Fruit fly (Drosophila melanogaster) whole organism, embryonic: ENCODE results near the gene RabX5.

Experiments
- Bteb2 ChIP-seq: fragments of 200-800 bp; sonication (Bioruptor generic); optimal IDR thresholded peaks from 2 replicates; lab custom pipeline; 2016; ENCODE audit warnings: missing biosample characterization, missing genetic modification characterization
- CG10959 ChIP-seq: fragments of 200-800 bp; sonication (Bioruptor generic); IDR thresholded peaks from 2 replicates; pipeline ENCODE4 v1.3.6; 2022; ENCODE audit warnings: missing biosample characterization, missing genetic modification characterization
- CG11723 ChIP-seq: fragments of 200-800 bp; sonication (Bioruptor generic); optimal IDR thresholded peaks from 2 replicates; lab custom pipeline; 2017; ENCODE audit warnings: missing biosample characterization, mild to moderate bottlenecking, missing genetic modification characterization
- CG12071 ChIP-seq: fragments of 200-800 bp; sonication (Bioruptor generic); optimal IDR thresholded peaks from 3 replicates; lab custom pipeline; 2018; ENCODE audit warnings: missing biosample characterization, mild to moderate bottlenecking, missing genetic modification characterization
- CG12391 ChIP-seq: fragments of 200-800 bp; sonication (Bioruptor generic); optimal IDR thresholded peaks from 3 replicates; lab custom pipeline; 2018; ENCODE audit warnings: missing biosample characterization, mild to moderate bottlenecking, missing genetic modification characterization, moderate library complexity
- CG12744 ChIP-seq: fragments of 200-800 bp; sonication (Bioruptor generic); optimal IDR thresholded peaks from 2 replicates; lab custom pipeline; 2016; ENCODE audit warnings: missing biosample characterization, missing genetic modification characterization
- CG12942 ChIP-seq: fragments of 200-800 bp; sonication (Bioruptor generic); optimal IDR thresholded peaks from 3 replicates; lab custom pipeline; 2016; ENCODE audit warnings: missing biosample characterization, missing genetic modification characterization
- CG13287 ChIP-seq: fragments of 200-800 bp; sonication (Bioruptor generic); IDR thresholded peaks from 2 replicates; pipeline ENCODE4 v1.3.6; 2022; ENCODE audit warnings: missing biosample characterization, missing genetic modification characterization; ENCODE audit not compliant: partially characterized antibody
- CG14050 ChIP-seq: fragments of 200-800 bp; sonication (Bioruptor generic); IDR thresholded peaks from 3 replicates; pipeline ENCODE4 v1.3.6; 2022; ENCODE audit warnings: missing biosample characterization, missing genetic modification characterization
- CG15011 ChIP-seq: fragments of 200-800 bp; sonication (Bioruptor generic); optimal IDR thresholded peaks from 3 replicates; lab custom pipeline; 2018; ENCODE audit warnings: missing biosample characterization, mild to moderate bottlenecking, missing genetic modification characterization
- CG16813 ChIP-seq: fragments of 200-800 bp; sonication (Bioruptor generic); IDR thresholded peaks from 3 replicates; pipeline ENCODE4 v1.3.6; 2022; ENCODE audit warnings: missing biosample characterization, missing genetic modification characterization; ENCODE audit not compliant: partially characterized antibody
- CG17802 ChIP-seq: fragments of 200-800 bp; sonication (Bioruptor generic); optimal IDR thresholded peaks from 2 replicates; lab custom pipeline; 2018; ENCODE audit warnings: missing biosample characterization, mild to moderate bottlenecking, missing genetic modification characterization, moderate library complexity
- CG18011 ChIP-seq: fragments of 200-800 bp; sonication (Bioruptor generic); optimal IDR thresholded peaks from 2 replicates; lab custom pipeline; 2017; ENCODE audit warnings: missing biosample characterization, missing genetic modification characterization, mild to moderate bottlenecking, moderate library complexity, missing genotype
- CG2129 ChIP-seq: fragments of 200-800 bp; sonication (Bioruptor generic); IDR thresholded peaks from 2 replicates; pipeline ENCODE4 v1.3.6; 2022; ENCODE audit warnings: missing biosample characterization, missing genetic modification characterization; ENCODE audit not compliant: partially characterized antibody
- CG30020 ChIP-seq: fragments of 200-800 bp; optimal IDR thresholded peaks from 2 replicates; lab custom pipeline; 2019; ENCODE audit warnings: missing biosample characterization, mild to moderate bottlenecking, missing genetic modification characterization, moderate library complexity
- CG4707 ChIP-seq: fragments of 200-800 bp; sonication (Bioruptor generic); optimal IDR thresholded peaks from 2 replicates; lab custom pipeline; 2018; ENCODE audit warnings: missing biosample characterization, mild to moderate bottlenecking, missing genetic modification characterization, moderate library complexity
- CG5953 ChIP-seq: fragments of 200-800 bp; sonication (Bioruptor generic); IDR thresholded peaks from 2 replicates; pipeline ENCODE4 v1.3.6; 2022; ENCODE audit warnings: missing biosample characterization, missing genetic modification characterization
- CG6683 ChIP-seq: fragments of 200-800 bp; sonication (Bioruptor generic); optimal IDR thresholded peaks from 2 replicates; lab custom pipeline; 2017; ENCODE audit warnings: missing biosample characterization, mild to moderate bottlenecking, missing genetic modification characterization, missing genetic modification reagents
- CG7357 ChIP-seq: fragments of 200-800 bp; sonication (Bioruptor generic); IDR thresholded peaks from 3 replicates; pipeline ENCODE4 v1.3.6; 2022; ENCODE audit warnings: missing biosample characterization, missing genetic modification characterization
- CG8478 ChIP-seq: fragments of >200 bp; optimal IDR thresholded peaks from 2 replicates; lab custom pipeline; 2018
- CG8924 ChIP-seq: fragments of 200-800 bp; optimal IDR thresholded peaks from 3 replicates; lab custom pipeline; 2019; ENCODE audit warnings: missing biosample characterization, mild to moderate bottlenecking, missing genetic modification characterization, moderate library complexity
- CG9727 ChIP-seq: fragments of 200-800 bp; sonication (Bioruptor generic); optimal IDR thresholded peaks from 3 replicates; lab custom pipeline; 2017; ENCODE audit warnings: missing biosample characterization, mild to moderate bottlenecking, missing genetic modification characterization
- Dip3 ChIP-seq: fragments of 200-800 bp; sonication (Bioruptor generic); optimal IDR thresholded peaks from 3 replicates; lab custom pipeline; 2016; ENCODE audit warnings: missing biosample characterization, missing genetic modification characterization
- Doc2 ChIP-seq: fragments of 200-800 bp; sonication (Bioruptor generic); IDR thresholded peaks from 2 replicates; pipeline ENCODE4 v1.3.6; 2022; ENCODE audit warnings: missing biosample characterization, missing genetic modification characterization
- Gug ChIP-seq: fragments of 200-800 bp; sonication (Bioruptor generic); IDR thresholded peaks from 4 replicates; pipeline ENCODE4 v1.3.6; 2022; ENCODE audit warnings: missing biosample characterization, missing genetic modification characterization
- Kr ChIP-seq: fragments of 200-800 bp; sonication (Bioruptor generic); optimal IDR thresholded peaks from 2 replicates; lab custom pipeline; 2017; ENCODE audit warnings: missing biosample characterization, mild to moderate bottlenecking, missing genetic modification characterization
- MESR4 ChIP-seq: fragments of 200-800 bp; sonication (Bioruptor generic); optimal IDR thresholded peaks from 2 replicates; lab custom pipeline; 2018; ENCODE audit warnings: missing biosample characterization, mild to moderate bottlenecking, missing genetic modification characterization, moderate library complexity
- Mad ChIP-seq: fragments of 200-800 bp; sonication (Bioruptor generic); optimal IDR thresholded peaks from 2 replicates; lab custom pipeline; 2016; ENCODE audit warnings: missing biosample characterization, missing genetic modification characterization
- Neu2 ChIP-seq: fragments of 200-800 bp; sonication (Bioruptor generic); optimal IDR thresholded peaks from 3 replicates; lab custom pipeline; 2016; ENCODE audit warnings: missing biosample characterization, missing genetic modification characterization, borderline replicate concordance
- Ptx1 ChIP-seq: fragments of 200-800 bp; sonication (Bioruptor generic); IDR thresholded peaks from 2 replicates; pipeline ENCODE4 v1.3.6; 2022; ENCODE audit warnings: missing biosample characterization, missing genetic modification characterization
- Six4 ChIP-seq: fragments of 200-800 bp; sonication (Bioruptor generic); optimal IDR thresholded peaks from 2 replicates; lab custom pipeline; 2016; ENCODE audit warnings: missing biosample characterization, missing genetic modification characterization
- Sry-β ChIP-seq: fragments of 200-800 bp; sonication (Bioruptor generic); optimal IDR thresholded peaks from 2 replicates; lab custom pipeline; 2018; ENCODE audit warnings: missing biosample characterization, mild to moderate bottlenecking, missing genetic modification characterization, moderate library complexity
- Trl ChIP-seq, 3 experiments: fragments of >200 bp in 2 of 3; fragments of 200-800 bp in 1 of 3; sonication (Bioruptor generic) in 1 of 3; optimal IDR thresholded peaks; 2 replicates in 1 of 3; 3 replicates in 2 of 3; lab custom pipeline; 2016 to 2017; ENCODE audit warnings: missing biosample characterization in 1 of 3, missing genetic modification characterization in 1 of 3
- amos ChIP-seq: fragments of 200-800 bp; sonication (Bioruptor generic); IDR thresholded peaks from 2 replicates; pipeline ENCODE4 v1.3.6; 2022; ENCODE audit warnings: missing biosample characterization, missing genetic modification characterization; ENCODE audit not compliant: partially characterized antibody
- az2 ChIP-seq: fragments of 200-800 bp; sonication (Bioruptor generic); optimal IDR thresholded peaks from 3 replicates; lab custom pipeline; 2016; ENCODE audit warnings: missing biosample characterization, missing genetic modification characterization
- da ChIP-seq: fragments of 200-800 bp; sonication (Bioruptor generic); optimal IDR thresholded peaks from 2 replicates; lab custom pipeline; 2016; ENCODE audit warnings: missing biosample characterization, missing genetic modification characterization
- dmrt11E ChIP-seq: fragments of 200-800 bp; sonication (Bioruptor generic); optimal IDR thresholded peaks from 3 replicates; lab custom pipeline; 2018; ENCODE audit warnings: missing biosample characterization, mild to moderate bottlenecking, missing genetic modification characterization, moderate library complexity
- dpn ChIP-seq, 2 experiments: fragments of 200-800 bp; sonication (Bioruptor generic); optimal IDR thresholded peaks; 3 replicates each; lab custom pipeline; 2016; ENCODE audit warnings: missing biosample characterization in 2 of 2, missing genetic modification characterization in 2 of 2
- ftz-f1 ChIP-seq: fragments of 200-800 bp; sonication (Bioruptor generic); optimal IDR thresholded peaks from 2 replicates; lab custom pipeline; 2016; ENCODE audit warnings: missing biosample characterization, missing genetic modification characterization
- fu2 ChIP-seq: fragments of 200-800 bp; sonication (Bioruptor generic); optimal IDR thresholded peaks from 2 replicates; lab custom pipeline; 2016; ENCODE audit warnings: missing biosample characterization, missing genetic modification characterization
- grn ChIP-seq: fragments of 200-800 bp; sonication (Bioruptor generic); optimal IDR thresholded peaks from 3 replicates; lab custom pipeline; 2017; ENCODE audit warnings: missing biosample characterization, missing genetic modification characterization
- gsb ChIP-seq: fragments of 200-800 bp; sonication (Bioruptor generic); IDR thresholded peaks from 2 replicates; pipeline ENCODE4 v1.3.6; 2022; ENCODE audit warnings: missing biosample characterization, missing genetic modification characterization
- hbn ChIP-seq: fragments of 200-800 bp; sonication (Bioruptor generic); IDR thresholded peaks from 2 replicates; pipeline ENCODE4 v1.3.6; 2022; ENCODE audit warnings: missing biosample characterization, missing genetic modification characterization; ENCODE audit not compliant: partially characterized antibody
- insv ChIP-seq, 2 experiments: fragments of 200-800 bp; sonication (Bioruptor generic); optimal IDR thresholded peaks; 3 replicates each; lab custom pipeline; 2016 to 2018; ENCODE audit warnings: missing biosample characterization in 2 of 2, missing genetic modification characterization in 2 of 2
- jing ChIP-seq: fragments of 200-800 bp; sonication (Bioruptor generic); optimal IDR thresholded peaks from 2 replicates; lab custom pipeline; 2018; ENCODE audit warnings: missing biosample characterization, mild to moderate bottlenecking, missing genetic modification characterization
- otp ChIP-seq: fragments of 200-800 bp; sonication (Bioruptor generic); IDR thresholded peaks from 3 replicates; pipeline ENCODE4, ENCODE4 v1.3.6; 2022; ENCODE audit warnings: missing biosample characterization, missing genetic modification characterization
- sr ChIP-seq: fragments of 200-800 bp; sonication (Bioruptor generic); IDR thresholded peaks from 3 replicates; pipeline ENCODE4 v1.3.6; 2022; ENCODE audit warnings: missing biosample characterization, missing genetic modification characterization
- stwl ChIP-seq: fragments of 200-800 bp; sonication (Bioruptor generic); optimal IDR thresholded peaks from 3 replicates; lab custom pipeline; 2018; ENCODE audit warnings: missing biosample characterization, mild to moderate bottlenecking, missing genetic modification characterization, moderate library complexity
- tio ChIP-seq: fragments of 200-800 bp; sonication (Bioruptor generic); optimal IDR thresholded peaks from 2 replicates; lab custom pipeline; 2017; ENCODE audit warnings: missing biosample characterization, missing genetic modification characterization, inconsistent platforms
- trh ChIP-seq: fragments of 200-800 bp; sonication (Bioruptor generic); optimal IDR thresholded peaks from 2 replicates; lab custom pipeline; 2016; ENCODE audit warnings: missing biosample characterization, missing genetic modification characterization

RabX5 gene

dm6 chr3L:1629064-1629777 lies 40.7 kb downstream of the RabX5 start, which contains the start of gene GC (continued):
- TF ChIP-seq Mad (GFP tag; lab: Kevin White, UChicago) (no peak), CG17802 (tag; lab: Kevin White, UChicago) (no peak), jing (GFP tag; lab: Kevin White, UChicago) (no peak), CG2129 (GFP tag; lab: Robert Waterston, UW) (no peak), trh (no peak), insv (GFP tag; optimal IDR thresholded peaks at IDR 0.05; lab: Kevin White, UChicago) (no peak), CG4707 (no peak), Sry-β (GFP tag; lab: Kevin White, UChicago) (no peak), CG7357 (GFP tag; lab: Robert Waterston, UW) (no peak; the same call in 2 of the 3 replicates), Neu2 (GFP tag; lab: Kevin White, UChicago) (no peak), CG12391 (tag; lab: Kevin White, UChicago) (peak; percentile 4), CG12071 (GFP tag; lab: Kevin White, UChicago) (no peak), CG8478 (lab: Kevin White, UChicago) (no peak), CG10959 (GFP tag; lab: Robert Waterston, UW) (no peak), CG12744 (GFP tag; lab: Kevin White, UChicago) (no peak), dpn (GFP tag; optimal IDR thresholded peaks at IDR 0.05; lab: Kevin White, UChicago) (peak in 1 of 2 experiments; percentile 16), Kr (GFP tag; lab: Kevin White, UChicago) (no peak), otp (no peak), CG11723 (GFP tag; lab: Kevin White, UChicago) (no peak), Dip3 (GFP tag; lab: Kevin White, UChicago) (peak; percentile 4), da (no peak), CG5953 (GFP tag; lab: Robert Waterston, UW) (0 out of 2 replicates have a peak, but pooled peaks have one; percentile 5), ftz-f1 (GFP tag; lab: Kevin White, UChicago) (no peak), CG12942 (GFP tag; lab: Kevin White, UChicago) (no peak), CG9727 (GFP tag; lab: Kevin White, UChicago) (no peak), Bteb2 (GFP tag; lab: Kevin White, UChicago) (no peak), az2 (GFP tag; lab: Kevin White, UChicago) (no peak), grn (GFP tag; lab: Kevin White, UChicago) (no peak), Six4 (GFP tag; lab: Kevin White, UChicago) (no peak), tio (GFP tag; lab: Kevin White, UChicago) (no peak), Ptx1 (peak; percentile 42; the same call in 1 of the 2 replicates), amos (no peak), Gug (no peak), CG6683 (GFP tag; lab: Kevin White, UChicago) (no peak), CG15011 (no peak), stwl (tag; lab: Kevin White, UChicago) (no peak), Doc2 (no peak), fu2 (no peak), CG14050 (no peak), MESR4 (no peak), gsb (GFP tag; lab: Robert Waterston, UW) (no peak), CG16813 (GFP tag; lab: Robert Waterston, UW) (no peak), sr (GFP tag; lab: Robert Waterston, UW) (no peak), dmrt11E (tag; lab: Kevin White, UChicago) (no peak), Trl (optimal IDR thresholded peaks at IDR 0.05; lab: Kevin White, UChicago) (no peak), Trl (GFP tag; optimal IDR thresholded peaks at IDR 0.05; lab: Kevin White, UChicago) (no peak), CG13287 (GFP tag; lab: Robert Waterston, UW) (no peak), CG30020 (no peak), CG18011 (no peak), hbn (no peak), CG8924 (tag; lab: Kevin White, UChicago) (no peak)
